Worm (Caenorhabditis elegans): ENCODE results near the gene F22F7.7.
"Not testable (repeated sequence)": the region's sequence is repeated elsewhere in the genome, so short reads cannot be mapped to it uniquely, and the experiment has no call there.

Gene F22F7.7

ce11 chrV:2110368-2110767 is 29.5 kb downstream of the F22F7.7 start, which contains the start of gene F22F7.3:
TSS of gene F22F7.3 (plus strand) at chrV:2110668.
- TF ChIP-seq unc-62 (GFP tag; optimal IDR thresholded peaks at IDR 0.05) = no peak

DNA sequence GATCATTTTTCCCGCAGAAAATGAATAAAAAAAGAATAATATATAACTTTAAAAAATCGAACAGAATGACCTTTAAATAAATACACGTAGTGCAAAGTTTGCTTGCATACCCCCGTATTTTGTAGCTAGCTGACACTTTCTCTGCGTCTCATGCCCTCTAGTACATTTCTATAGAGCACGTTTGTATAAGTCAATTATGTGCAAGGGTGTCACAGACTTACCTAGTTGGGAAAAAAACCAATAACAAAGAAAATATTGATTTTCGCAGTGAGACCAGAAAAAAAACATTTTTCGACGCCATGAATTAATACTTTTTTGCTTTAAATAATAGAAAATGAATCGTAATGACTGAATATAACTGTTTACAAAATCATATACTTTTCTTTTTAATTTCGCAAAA is 30.5 kb downstream of the F22F7.7 start, which contains the start of gene ckb-4:
ckb-4 (minus strand) TSS at position 140 of the 400 bp plus-strand sequence.
- no peak for TF ChIP-seq unc-62 (GFP tag; optimal IDR thresholded peaks at IDR 0.05)

DNA sequence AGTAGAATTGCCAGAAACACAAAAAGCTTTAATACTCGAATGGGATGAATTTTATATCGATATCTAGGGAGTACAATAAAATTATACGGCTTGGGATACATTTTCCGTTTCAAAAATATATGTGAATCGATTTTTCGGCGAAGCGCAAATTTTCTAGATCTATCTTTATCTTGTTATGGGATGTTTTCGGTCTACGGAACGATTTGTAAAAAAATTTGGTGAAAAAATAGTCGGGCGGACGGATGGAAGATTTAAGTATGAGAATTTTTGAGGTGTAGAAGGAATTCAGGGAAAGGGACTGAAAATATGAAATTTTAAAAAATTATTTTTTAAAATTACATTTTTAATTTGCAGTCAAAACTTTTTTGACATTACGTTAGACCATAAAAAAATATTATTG is 33.9 kb downstream of the F22F7.7 start, which contains the start of gene F22F7.4:
F22F7.4 (minus strand) TSS at position 101 of the 400 bp plus-strand sequence.
- TF ChIP-seq unc-62 (GFP tag; optimal IDR thresholded peaks at IDR 0.05) = no peak

DNA sequence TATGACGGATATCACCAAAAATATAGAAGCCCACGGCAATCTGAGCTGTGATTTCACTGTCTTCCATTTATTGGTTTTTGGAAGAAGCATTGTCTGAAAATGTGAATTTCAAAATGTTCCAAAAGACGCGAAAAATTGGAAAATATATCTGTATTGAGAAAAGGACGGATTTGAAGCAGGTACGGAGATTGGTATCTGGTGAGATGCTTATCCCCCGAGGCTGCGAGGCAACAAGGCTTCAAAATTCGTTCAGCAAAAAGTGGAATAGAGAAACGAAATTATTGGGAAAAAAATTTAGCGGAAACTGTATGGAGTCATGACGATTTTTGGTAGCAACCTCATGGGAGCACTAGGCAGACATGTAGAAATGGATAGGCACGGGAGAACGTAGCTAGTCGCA is 36.7 kb downstream of the F22F7.7 start, which contains the start of gene F36F12.1:
F36F12.1 (minus strand) TSS at position 101 of the 400 bp plus-strand sequence.
- TF ChIP-seq unc-62 (GFP tag; optimal IDR thresholded peaks at IDR 0.05) = no peak

ce11 chrV:2099040-2099439 is 40.8 kb downstream of the F22F7.7 start, which contains the start of gene F36F12.7:
TSS of gene F36F12.7 (plus strand) at chrV:2099340.
- no peak for TF ChIP-seq unc-62 (GFP tag; optimal IDR thresholded peaks at IDR 0.05)

- TF ChIP-seq unc-62 (GFP tag; optimal IDR thresholded peaks at IDR 0.05) = no peak
Observed at ce11 chrV:2097653-2098052, 42.2 kb downstream of the F22F7.7 start, which contains the start of gene clec-208. TSS of gene clec-208 (plus strand) at chrV:2097953.

DNA sequence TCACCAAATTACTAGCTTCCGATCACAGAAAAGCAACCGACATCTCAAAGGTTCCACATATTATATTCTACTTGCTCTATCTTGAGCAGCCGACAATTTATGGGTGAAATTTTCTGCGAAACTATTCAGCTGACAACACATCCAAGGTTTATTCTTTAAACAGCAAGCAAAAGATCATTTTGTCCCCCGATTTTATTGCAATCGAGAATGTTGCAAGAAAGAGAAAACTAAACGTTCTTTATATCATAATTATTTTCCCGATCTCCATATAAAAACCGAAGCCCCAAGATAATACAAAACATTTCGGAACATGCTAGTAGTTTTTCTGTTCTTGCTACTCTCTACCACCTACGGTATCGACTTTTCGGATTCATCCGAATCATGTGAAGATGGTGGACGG is 44.1 kb downstream of the F22F7.7 start, which contains the start of gene clec-207:
clec-207 (plus strand) TSS at position 301 of the 400 bp plus-strand sequence.
- TF ChIP-seq unc-62 (GFP tag; optimal IDR thresholded peaks at IDR 0.05) = no peak

ce11 chrV:2095204-2095603 is 44.6 kb downstream of the F22F7.7 start, which contains the start of gene F36F12.2:
TSS of gene F36F12.2 (minus strand) at chrV:2095304.
- no peak for TF ChIP-seq unc-62 (GFP tag; optimal IDR thresholded peaks at IDR 0.05)

DNA sequence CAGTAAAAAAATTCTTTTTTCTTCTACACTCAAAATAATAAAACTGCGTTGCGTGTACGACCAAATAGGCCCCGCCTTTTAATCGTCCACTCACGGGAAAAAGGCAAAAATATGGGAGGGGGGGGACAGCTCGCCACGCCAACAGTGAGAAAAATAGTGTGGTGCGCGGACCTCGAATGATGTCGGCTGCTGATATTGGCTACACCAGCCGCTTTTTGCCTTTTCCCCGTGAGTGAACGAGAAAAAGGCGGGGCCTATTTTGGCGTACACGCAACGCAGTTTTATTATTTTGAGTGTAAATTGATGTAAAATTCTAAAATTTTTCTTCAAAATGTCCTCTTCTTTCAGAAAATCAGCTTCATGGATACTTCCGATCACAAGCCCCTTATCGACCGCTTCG is 49.5 kb downstream of the F22F7.7 start, which contains the start of gene ztf-28:
ztf-28 (plus strand) TSS at position 349 of the 400 bp plus-strand sequence.
- not testable (repeated sequence) for TF ChIP-seq unc-62 (GFP tag; optimal IDR thresholded peaks at IDR 0.05)

ce11 chrV:2085745-2086267 is 54.0 kb downstream of the F22F7.7 start, which contains the start of gene F36F12.3:
TSS of gene F36F12.3 (plus strand) at chrV:2085795.
- not testable (repeated sequence) for TF ChIP-seq unc-62 (GFP tag; optimal IDR thresholded peaks at IDR 0.05)

- no peak for TF ChIP-seq unc-62 (GFP tag; optimal IDR thresholded peaks at IDR 0.05)
Observed at ce11 chrV:2083869-2084268, 56.0 kb downstream of the F22F7.7 start.

- no peak for TF ChIP-seq unc-62 (GFP tag; optimal IDR thresholded peaks at IDR 0.05)
Observed at ce11 chrV:2081894-2082293, 57.9 kb downstream of the F22F7.7 start.
